Fruit fly (Drosophila melanogaster): Measurements from ENCODE around the gene ntc.
A peak's percentile ranks its signal among the peaks of the same experiment; 100 is the strongest.

Gene ntc

DNA sequence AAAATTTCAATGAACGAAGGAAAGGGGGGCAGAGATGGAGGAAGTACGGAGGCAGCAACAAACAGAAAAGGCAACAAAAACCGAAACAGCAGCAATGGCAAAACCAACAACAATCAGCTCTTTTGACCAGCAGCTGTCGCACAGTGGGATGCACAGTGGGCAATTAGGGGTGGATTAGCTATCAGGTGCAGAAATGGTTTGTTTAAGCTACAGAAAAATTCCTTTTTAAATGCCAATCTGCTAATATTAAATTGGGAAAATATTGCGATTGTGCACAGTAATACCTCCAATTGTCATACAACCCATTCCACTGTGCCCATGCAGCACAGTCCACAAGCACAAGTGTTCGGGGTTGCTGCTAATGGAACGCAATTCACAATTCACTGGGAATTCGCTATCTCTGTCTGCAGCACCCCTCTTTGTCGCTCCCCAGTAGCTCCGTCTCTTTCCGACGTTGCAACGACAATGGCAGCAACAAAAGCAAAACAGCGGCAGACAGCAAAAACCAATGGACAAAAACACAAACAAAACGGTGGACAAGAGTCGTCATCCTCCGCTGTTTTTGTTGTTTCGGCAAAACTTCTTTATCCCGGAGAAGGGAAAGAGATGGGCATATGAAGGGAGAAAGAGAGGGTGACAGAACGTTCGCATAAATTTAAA, 21.1 kb downstream of the ntc start (continued):
- TF ChIP-seq CG9932 (GFP tag; IDR thresholded peaks at IDR 0.05): peak; percentile 76
- TF ChIP-seq insv (GFP tag; optimal IDR thresholded peaks at IDR 0.05): peak; percentile 34 to 35
- TF ChIP-seq CG12236 (GFP tag; optimal IDR thresholded peaks at IDR 0.05): peak; percentile 91
- TF ChIP-seq lola (GFP tag; optimal IDR thresholded peaks at IDR 0.05): peak in 2 of 3 experiments; percentile 2 to 89
- TF ChIP-seq Awh (GFP tag; IDR thresholded peaks at IDR 0.05): peak; percentile 97
- peak; percentile 99 for TF ChIP-seq Drgx (GFP tag; IDR thresholded peaks at IDR 0.05)
- TF ChIP-seq BEAF-32 (GFP tag; optimal IDR thresholded peaks at IDR 0.05): no peak
- peak; percentile 93 for TF ChIP-seq CG8924 (tag; optimal IDR thresholded peaks at IDR 0.05)
- TF ChIP-seq Myb (GFP tag; optimal IDR thresholded peaks at IDR 0.05): peak; percentile 85
- peak; percentile 54 for TF ChIP-seq sug (tag; optimal IDR thresholded peaks at IDR 0.05)
- peak; percentile 89 for TF ChIP-seq CG1647 (GFP tag; optimal IDR thresholded peaks at IDR 0.05)
- TF ChIP-seq CG5245 (GFP tag; optimal IDR thresholded peaks at IDR 0.05): peak; percentile 92
- TF ChIP-seq CG1603 (tag; optimal IDR thresholded peaks at IDR 0.05): peak; percentile 98
- peak; percentile 96 to 97 for TF ChIP-seq chif (GFP tag; optimal IDR thresholded peaks at IDR 0.05)
- TF ChIP-seq run (tag; optimal IDR thresholded peaks at IDR 0.05): peak; percentile 91
- peak; percentile 58 for TF ChIP-seq CG10274 (GFP tag; optimal IDR thresholded peaks at IDR 0.05)
- TF ChIP-seq lab (GFP tag; optimal IDR thresholded peaks at IDR 0.05): peak; percentile 92
- TF ChIP-seq H15 (GFP tag; IDR thresholded peaks at IDR 0.05): peak; percentile 98
- peak; percentile 92 for TF ChIP-seq CG4820 (GFP tag; optimal IDR thresholded peaks at IDR 0.05)
- peak; percentile 81 for TF ChIP-seq D19A (tag; optimal IDR thresholded peaks at IDR 0.05)
- no peak for TF ChIP-seq hth (optimal IDR thresholded peaks at IDR 0.05)
- peak; percentile 92 for TF ChIP-seq NfI (GFP tag; optimal IDR thresholded peaks at IDR 0.05)
- TF ChIP-seq dmrt11E (tag; optimal IDR thresholded peaks at IDR 0.05): peak; percentile 94
- TF ChIP-seq dan (GFP tag; IDR thresholded peaks at IDR 0.05): peak; percentile 95
- TF ChIP-seq Hr3 (GFP tag; optimal IDR thresholded peaks at IDR 0.05): peak; percentile 92
- peak; percentile 63 for TF ChIP-seq CG5180 (GFP tag; optimal IDR thresholded peaks at IDR 0.05)
- peak; percentile 65 for TF ChIP-seq MTF-1 (GFP tag; optimal IDR thresholded peaks at IDR 0.05; ENCODE audit: borderline replicate concordance)
- TF ChIP-seq CG14860 (GFP tag; IDR thresholded peaks at IDR 0.05; ENCODE audit: partially characterized antibody): peak; percentile 32; the same call in 1 of the 3 replicates
- peak; percentile 21; the same call in 1 of the 3 replicates for TF ChIP-seq CG6791 (GFP tag; IDR thresholded peaks at IDR 0.05; ENCODE audit: partially characterized antibody)
- TF ChIP-seq CG16813 (GFP tag; IDR thresholded peaks at IDR 0.05; ENCODE audit: partially characterized antibody): peak; percentile 38; the same call in 1 of the 3 replicates
- peak; percentile 96 for TF ChIP-seq E2f1 (GFP tag; IDR thresholded peaks at IDR 0.05)
- peak; percentile 96 for TF ChIP-seq CG8089 (GFP tag; optimal IDR thresholded peaks at IDR 0.05)
- peak; percentile 79 for TF ChIP-seq CG9437 (GFP tag; optimal IDR thresholded peaks at IDR 0.05)
- peak; percentile 79 for TF ChIP-seq vfl (GFP tag; optimal IDR thresholded peaks at IDR 0.05)
- peak; percentile 58 for TF ChIP-seq CG15479 (GFP tag; optimal IDR thresholded peaks at IDR 0.05)
- TF ChIP-seq repo (GFP tag; optimal IDR thresholded peaks at IDR 0.05): peak; percentile 84
- TF ChIP-seq otp (GFP tag; IDR thresholded peaks at IDR 0.05): peak; percentile 97
- TF ChIP-seq CG11560 (tag; IDR thresholded peaks at IDR 0.05): peak; percentile 86
- TF ChIP-seq CG7839 (tag; optimal IDR thresholded peaks at IDR 0.05): peak; percentile 91
- peak; percentile 89 for TF ChIP-seq fu2 (GFP tag; optimal IDR thresholded peaks at IDR 0.05)
- TF ChIP-seq CG33213 (GFP tag; optimal IDR thresholded peaks at IDR 0.05): peak; percentile 84
- peak; percentile 86 for TF ChIP-seq CG17361 (GFP tag; IDR thresholded peaks at IDR 0.05)
- peak; percentile 73 for TF ChIP-seq CG12071 (GFP tag; optimal IDR thresholded peaks at IDR 0.05)
- TF ChIP-seq CG13287 (GFP tag; IDR thresholded peaks at IDR 0.05; ENCODE audit: partially characterized antibody): peak; percentile 43; the same call in 1 of the 2 replicates
- peak; percentile 91 for TF ChIP-seq CG11504 (tag; optimal IDR thresholded peaks at IDR 0.05)
- peak; percentile 91 for TF ChIP-seq CG17612 (GFP tag; IDR thresholded peaks at IDR 0.05)
- TF ChIP-seq CG7745 (tag; optimal IDR thresholded peaks at IDR 0.05): peak; percentile 50
- TF ChIP-seq hbn (GFP tag; IDR thresholded peaks at IDR 0.05; ENCODE audit: partially characterized antibody): no peak
